Fruit fly (Drosophila melanogaster): Measurements from ENCODE around the gene CG43732.

The CG43732 gene

dm6 chr3R:19014742-19015422, 64.9 kb downstream of the CG43732 start (continued):
- peak in 1 of 2 experiments; percentile 24 for TF ChIP-seq Pdp1 (GFP tag; optimal IDR thresholded peaks at IDR 0.05)
- no peak for TF ChIP-seq CG12744 (GFP tag; optimal IDR thresholded peaks at IDR 0.05)
- peak; percentile 62 for TF ChIP-seq ttk (GFP tag; IDR thresholded peaks at IDR 0.05)
- TF ChIP-seq CG10979 (tag; optimal IDR thresholded peaks at IDR 0.05) = peak; percentile 71
- TF ChIP-seq CG13775 (GFP tag; optimal IDR thresholded peaks at IDR 0.05) = peak; percentile 28
- peak; percentile 21 for TF ChIP-seq gcm (GFP tag; optimal IDR thresholded peaks at IDR 0.05)
- TF ChIP-seq az2 (GFP tag; optimal IDR thresholded peaks at IDR 0.05) = peak; percentile 45
- peak; percentile 31 for TF ChIP-seq CG30403 (GFP tag; optimal IDR thresholded peaks at IDR 0.05)
- TF ChIP-seq bsh (GFP tag; optimal IDR thresholded peaks at IDR 0.05) = peak in 1 of 2 experiments; percentile 80
- peak; percentile 32 for TF ChIP-seq CG1602 (GFP tag; optimal IDR thresholded peaks at IDR 0.05)
- no peak for TF ChIP-seq CG1832 (GFP tag; optimal IDR thresholded peaks at IDR 0.05)
- peak; percentile 60 for TF ChIP-seq CG7839 (tag; optimal IDR thresholded peaks at IDR 0.05)
- peak; percentile 70; the same call in 2 of the 3 replicates for TF ChIP-seq CG17361 (GFP tag; IDR thresholded peaks at IDR 0.05)
- peak; percentile 50 for TF ChIP-seq CG8924 (tag; optimal IDR thresholded peaks at IDR 0.05)
- TF ChIP-seq CG14710 (tag; optimal IDR thresholded peaks at IDR 0.05) = peak; percentile 49
- TF ChIP-seq zfh1 (GFP tag; IDR thresholded peaks at IDR 0.05) = peak; percentile 70
- TF ChIP-seq her (GFP tag; optimal IDR thresholded peaks at IDR 0.05) = no peak

- TF ChIP-seq da (GFP tag; optimal IDR thresholded peaks at IDR 0.05) (no peak), CG1647 (GFP tag; optimal IDR thresholded peaks at IDR 0.05) (no peak), sd (tag; optimal IDR thresholded peaks at IDR 0.05) (peak; percentile 67), CG10959 (GFP tag; IDR thresholded peaks at IDR 0.05) (no peak), nerfin-1 (tag; optimal IDR thresholded peaks at IDR 0.05) (no peak), ken (GFP tag; IDR thresholded peaks at IDR 0.05) (no peak), CG2889 (GFP tag; IDR thresholded peaks at IDR 0.05) (no peak), trh (GFP tag; optimal IDR thresholded peaks at IDR 0.05) (no peak), PHDP (tag; optimal IDR thresholded peaks at IDR 0.05) (no peak), sens (GFP tag) (peak; percentile 60), CG6683 (GFP tag; optimal IDR thresholded peaks at IDR 0.05) (no peak), gem (tag; optimal IDR thresholded peaks at IDR 0.05) (no peak), Trl (optimal IDR thresholded peaks at IDR 0.05) (peak in 1 of 2 experiments; percentile 57), Trl (GFP tag; optimal IDR thresholded peaks at IDR 0.05) (no peak), CG15601 (tag; optimal IDR thresholded peaks at IDR 0.05) (no peak), dati (GFP tag; IDR thresholded peaks at IDR 0.05) (no peak), CG11723 (GFP tag; optimal IDR thresholded peaks at IDR 0.05) (no peak), CG2116 (GFP tag; optimal IDR thresholded peaks at IDR 0.05) (no peak)
These were observed 65.4 kb downstream of the CG43732 start for dm6 chr3R:19015423-19015810.

dm6 chr3R:19017318-19018043, 67.5 kb downstream of the CG43732 start:
- TF ChIP-seq CG7839 (tag; optimal IDR thresholded peaks at IDR 0.05) (no peak), E2f2 (GFP tag; IDR thresholded peaks at IDR 0.05) (peak; percentile 64), sisA (GFP tag; IDR thresholded peaks at IDR 0.05) (no peak), pho (GFP tag; optimal IDR thresholded peaks at IDR 0.05) (no peak), Med (GFP tag) (peak; percentile 61), ewg (GFP tag; optimal IDR thresholded peaks at IDR 0.05) (peak; percentile 95), Dad (GFP tag; optimal IDR thresholded peaks at IDR 0.05) (no peak), sr (GFP tag; IDR thresholded peaks at IDR 0.05) (peak; percentile 51; the same call in 2 of the 3 replicates), slbo (GFP tag; IDR thresholded peaks at IDR 0.05) (no peak), klu (GFP tag; IDR thresholded peaks at IDR 0.05) (no peak), CG6654 (GFP tag; optimal IDR thresholded peaks at IDR 0.05) (no peak), sob (GFP tag; IDR thresholded peaks at IDR 0.05) (0 out of 2 replicates have a peak, but pooled peaks have one; percentile 15), Nf-YC (tag; optimal IDR thresholded peaks at IDR 0.05) (peak; percentile 44), CG4404 (GFP tag; IDR thresholded peaks at IDR 0.05) (0 out of 2 replicates have a peak, but pooled peaks have one; percentile 15), CG6791 (GFP tag; IDR thresholded peaks at IDR 0.05; ENCODE audit: partially characterized antibody) (no peak)
